Fruit fly (Drosophila melanogaster): Measurements from ENCODE around the gene Sld5.

- TF ChIP-seq Pif1B (GFP tag; optimal IDR thresholded peaks at IDR 0.05): peak; percentile 28
- TF ChIP-seq EcR (GFP tag; optimal IDR thresholded peaks at IDR 0.05): peak; percentile 69
- peak; percentile 79 for TF ChIP-seq Ets98B (GFP tag; IDR thresholded peaks at IDR 0.05)
- TF ChIP-seq CG34367 (tag; optimal IDR thresholded peaks at IDR 0.05): peak; percentile 74
- no peak for TF ChIP-seq CG10348 (GFP tag; IDR thresholded peaks at IDR 0.05)
- TF ChIP-seq Pif1A (GFP tag; optimal IDR thresholded peaks at IDR 0.05): peak; percentile 28
Measured at dm6 chr3R:26020244-26021171, 35.8 kb downstream of the Sld5 start.

Data from whole organism, pupa.